Worm (Caenorhabditis elegans) whole organism, young adult: ENCODE data around the gene F23H12.5.

Experiments used
- C06A6.2 ChIP-seq: fragments of 200-800 bp; sonication (Bioruptor generic); conservative IDR thresholded peaks from 2 replicates; pipeline ENCODE4 v1.3.6; 2022; ENCODE audit warnings: missing genetic modification characterization, missing compliant biosample characterization
- F37B4.10 ChIP-seq: fragments of 200-800 bp; sonication (Bioruptor generic); IDR thresholded peaks from 2 replicates; pipeline ENCODE4 v1.3.6; 2022; ENCODE audit warnings: missing genetic modification characterization, missing compliant biosample characterization
- T26A5.8 ChIP-seq: sonication (generic microtip); optimal IDR thresholded peaks from 2 replicates; lab custom pipeline; 2016; ENCODE audit warnings: missing genetic modification characterization, missing compliant biosample characterization
- aptf-2 ChIP-seq: fragments of 200-800 bp; sonication (Bioruptor generic); conservative IDR thresholded peaks from 2 replicates; pipeline ENCODE4 v1.3.6; 2022; ENCODE audit warnings: missing genetic modification reagents, missing genetic modification characterization, missing compliant biosample characterization
- bed-1 ChIP-seq: fragments of 200-800 bp; sonication (Bioruptor generic); IDR thresholded peaks from 2 replicates; pipeline ENCODE4 v1.3.6; 2022; ENCODE audit warnings: missing genetic modification reagents, missing genetic modification characterization, missing compliant biosample characterization
- ccch-3 ChIP-seq: fragments of 200-800 bp; sonication (Bioruptor generic); optimal IDR thresholded peaks from 2 replicates; lab custom pipeline; 2018; ENCODE audit warnings: mild to moderate bottlenecking, missing genetic modification characterization, missing compliant biosample characterization
- him-1 ChIP-seq: sonication (generic microtip); optimal IDR thresholded peaks from 2 replicates; lab custom pipeline; 2016; ENCODE audit warnings: missing genotype, missing genetic modification reagents, missing genetic modification characterization, missing compliant biosample characterization
- mes-4 ChIP-seq: sonication (generic microtip); optimal IDR thresholded peaks from 2 replicates; lab custom pipeline; 2016; ENCODE audit warnings: missing genotype, missing genetic modification characterization, missing compliant biosample characterization
- pbrm-1 ChIP-seq: fragments of 200-800 bp; sonication (Bioruptor generic); IDR thresholded peaks from 2 replicates; pipeline ENCODE4 v1.3.6; 2022; ENCODE audit warnings: missing genetic modification reagents, missing genetic modification characterization, missing compliant biosample characterization
- pha-4 ChIP-seq: fragments of 150-350 bp; sonication (generic microtip); optimal IDR thresholded peaks from 2 replicates; lab custom pipeline; 2014; ENCODE audit warnings: missing biosample characterization, missing genetic modification reagents, missing genetic modification characterization
- snpc-3.4 ChIP-seq: sonication (generic microtip); optimal IDR thresholded peaks from 2 replicates; lab custom pipeline; 2017; ENCODE audit warnings: missing genetic modification characterization, mild to moderate bottlenecking, missing compliant biosample characterization, antibody characterized with exemption, moderate library complexity, missing genotype, missing genetic modification reagents
- tbp1 ChIP-seq: fragments of 200-800 bp; sonication (Bioruptor generic); optimal IDR thresholded peaks from 2 replicates; lab custom pipeline; 2018; ENCODE audit warnings: mild to moderate bottlenecking, missing genetic modification characterization, missing compliant biosample characterization
- unc-62 ChIP-seq: fragments of 150-350 bp; optimal IDR thresholded peaks from 2 replicates; lab custom pipeline; 2014; ENCODE audit warnings: missing biosample characterization, missing genetic modification reagents, missing genetic modification characterization
- ztf-6 ChIP-seq: fragments of 200-800 bp; sonication (Bioruptor generic); IDR thresholded peaks from 2 replicates; pipeline ENCODE4 v1.3.6; 2022; ENCODE audit warnings: missing genetic modification reagents, missing genetic modification characterization, missing compliant biosample characterization

DNA sequence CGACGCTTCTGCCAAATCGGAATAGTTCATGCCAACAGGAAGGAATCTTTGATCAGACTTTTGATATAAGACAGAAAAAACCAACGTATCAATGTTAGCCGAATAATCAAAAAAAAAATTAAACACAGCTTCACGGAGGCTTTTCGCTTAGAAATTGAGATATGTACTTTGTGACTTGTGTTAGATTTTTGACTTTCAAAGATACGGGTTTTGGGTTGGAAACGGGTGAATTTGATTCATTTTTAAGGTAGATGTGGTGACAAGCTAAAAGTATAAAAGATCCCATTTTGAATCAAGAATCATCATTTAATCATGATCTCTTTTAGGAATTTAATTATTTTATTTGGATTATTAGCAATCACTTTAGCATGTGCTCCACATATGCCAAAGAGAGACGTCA is 43.9 kb downstream of the F23H12.5 start, which contains the start of gene K01D12.8:
- TF ChIP-seq pbrm-1: no peak
- no peak for TF ChIP-seq T26A5.8 (tag; lab: Kevin White, UChicago)
- TF ChIP-seq unc-62 (GFP tag; lab: Kevin White, UChicago): no peak
- no peak for TF ChIP-seq aptf-2 (GFP tag; lab: Robert Waterston, UW)
- no peak for TF ChIP-seq snpc-3.4
- no peak for TF ChIP-seq bed-1 (GFP tag; lab: Robert Waterston, UW)
- no peak for TF ChIP-seq tbp1
- TF ChIP-seq mes-4: no peak
- TF ChIP-seq pha-4 (tag; lab: Kevin White, UChicago): no peak
- TF ChIP-seq F37B4.10: no peak
- TF ChIP-seq C06A6.2: no peak
- no peak for TF ChIP-seq ccch-3 (GFP tag; lab: Kevin White, UChicago)
- no peak for TF ChIP-seq ztf-6 (GFP tag; lab: Robert Waterston, UW)
- no peak for TF ChIP-seq him-1
